Fruit fly (Drosophila melanogaster): ENCODE data around the gene mRRF2.

Gene mRRF2

DNA sequence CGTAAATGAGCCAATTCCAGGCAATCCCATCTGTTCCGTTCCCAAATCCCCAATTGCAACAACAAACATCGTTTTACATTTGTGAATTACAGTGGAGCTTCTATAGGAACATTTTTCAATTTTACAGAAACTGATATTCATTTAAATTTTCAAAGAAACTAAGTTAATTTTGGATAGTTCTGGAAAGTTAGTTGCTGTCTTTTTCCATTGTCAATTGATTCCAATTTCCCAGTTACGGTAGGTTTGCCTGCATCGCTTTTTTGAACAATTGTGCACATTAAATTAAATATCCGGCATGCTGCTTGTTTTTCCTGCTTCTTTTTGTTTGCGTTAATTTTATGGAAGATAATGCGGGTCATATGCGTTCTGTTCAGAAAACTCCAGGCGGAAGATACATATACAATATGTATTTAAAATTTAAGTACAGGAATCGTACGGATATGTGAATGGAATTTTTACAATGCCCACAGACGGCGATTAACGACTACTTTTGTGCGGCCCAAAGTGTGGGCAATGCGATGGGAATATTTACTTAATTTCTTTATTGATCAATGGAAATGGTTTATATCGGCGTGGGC is 14.5 kb downstream of the mRRF2 start (continued):
- TF ChIP-seq Smox (GFP tag; optimal IDR thresholded peaks at IDR 0.05): peak; percentile 87
- no peak for TF ChIP-seq CG4318 (GFP tag; optimal IDR thresholded peaks at IDR 0.05)
- TF ChIP-seq CG7368 (GFP tag; optimal IDR thresholded peaks at IDR 0.05): no peak
- TF ChIP-seq Eip78C (GFP tag): peak; percentile 68
- TF ChIP-seq achi (GFP tag; optimal IDR thresholded peaks at IDR 0.05): peak; percentile 65
- no peak for TF ChIP-seq CG6276 (GFP tag; optimal IDR thresholded peaks at IDR 0.05)
- TF ChIP-seq Ets21C (GFP tag; optimal IDR thresholded peaks at IDR 0.05): peak; percentile 81
- TF ChIP-seq CG31627 (GFP tag; optimal IDR thresholded peaks at IDR 0.05): peak; percentile 95
- TF ChIP-seq fd85E (GFP tag; optimal IDR thresholded peaks at IDR 0.05): no peak
- TF ChIP-seq Eip75B (GFP tag; optimal IDR thresholded peaks at IDR 0.05): peak; percentile 44
- TF ChIP-seq CG11902 (GFP tag; optimal IDR thresholded peaks at IDR 0.05): peak; percentile 8
- TF ChIP-seq CG3032 (tag; optimal IDR thresholded peaks at IDR 0.05): no peak
- TF ChIP-seq vri (GFP tag; optimal IDR thresholded peaks at IDR 0.05): peak; percentile 56
- peak; percentile 29 for TF ChIP-seq CG32006 (GFP tag; optimal IDR thresholded peaks at IDR 0.05)
- no peak for TF ChIP-seq ss (GFP tag; optimal IDR thresholded peaks at IDR 0.05)
- TF ChIP-seq Hr39 (GFP tag; optimal IDR thresholded peaks at IDR 0.05): peak; percentile 94
- TF ChIP-seq net (GFP tag; optimal IDR thresholded peaks at IDR 0.05): peak; percentile 44
- TF ChIP-seq eg (GFP tag; IDR thresholded peaks at IDR 0.05): 0 out of 3 replicates have a peak, but pooled peaks have one; percentile 20
- peak; percentile 17 for TF ChIP-seq Blimp-1 (GFP tag; optimal IDR thresholded peaks at IDR 0.05)
- TF ChIP-seq Sox14 (GFP tag; optimal IDR thresholded peaks at IDR 0.05): peak; percentile 81
- no peak for TF ChIP-seq Lpt (GFP tag; optimal IDR thresholded peaks at IDR 0.05)

DNA sequence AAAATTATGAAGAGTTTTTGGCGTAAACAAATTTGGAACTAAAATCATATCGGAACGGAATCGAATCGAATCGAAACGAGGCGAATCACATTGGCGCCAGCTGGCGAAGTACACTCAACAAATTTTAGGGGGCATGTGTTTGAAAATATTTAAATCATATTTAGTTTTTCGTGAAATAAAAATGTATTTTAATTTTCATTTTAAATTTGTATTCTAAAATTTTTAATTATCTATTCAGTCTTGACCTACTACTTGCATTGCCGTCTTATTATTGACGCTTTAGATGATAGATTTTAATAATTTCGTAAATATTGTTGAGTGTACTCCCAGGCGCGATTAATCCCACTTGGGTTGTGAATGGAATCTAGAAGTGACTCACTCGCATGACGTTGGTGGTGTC is 15.7 kb downstream of the mRRF2 start:
- peak; percentile 58 for TF ChIP-seq svp (GFP tag)
- TF ChIP-seq CG6808 (GFP tag; optimal IDR thresholded peaks at IDR 0.05): no peak
- TF ChIP-seq esn (GFP tag; optimal IDR thresholded peaks at IDR 0.05): peak; percentile 14
- no peak for TF ChIP-seq CG6163 (GFP tag; IDR thresholded peaks at IDR 0.05)
- no peak for TF ChIP-seq cyc (GFP tag; optimal IDR thresholded peaks at IDR 0.05)
- no peak for TF ChIP-seq CG32006 (GFP tag; optimal IDR thresholded peaks at IDR 0.05)
- TF ChIP-seq Hr4 (GFP tag; optimal IDR thresholded peaks at IDR 0.05): no peak
- TF ChIP-seq CG7368 (GFP tag; optimal IDR thresholded peaks at IDR 0.05): no peak

- peak; percentile 80 for TF ChIP-seq fkh (GFP tag; optimal IDR thresholded peaks at IDR 0.05)
- no peak for TF ChIP-seq Sox14 (GFP tag; optimal IDR thresholded peaks at IDR 0.05)
- TF ChIP-seq CG3919 (GFP tag; optimal IDR thresholded peaks at IDR 0.05): no peak
- no peak for TF ChIP-seq CG4318 (GFP tag; optimal IDR thresholded peaks at IDR 0.05)
- peak; percentile 59 for TF ChIP-seq svp (GFP tag)
- no peak for TF ChIP-seq CG1621 (tag; optimal IDR thresholded peaks at IDR 0.05)
- TF ChIP-seq vri (GFP tag; optimal IDR thresholded peaks at IDR 0.05): peak; percentile 14
Measured at dm6 chr3R:22631156-22631555, 17.7 kb downstream of the mRRF2 start.

DNA sequence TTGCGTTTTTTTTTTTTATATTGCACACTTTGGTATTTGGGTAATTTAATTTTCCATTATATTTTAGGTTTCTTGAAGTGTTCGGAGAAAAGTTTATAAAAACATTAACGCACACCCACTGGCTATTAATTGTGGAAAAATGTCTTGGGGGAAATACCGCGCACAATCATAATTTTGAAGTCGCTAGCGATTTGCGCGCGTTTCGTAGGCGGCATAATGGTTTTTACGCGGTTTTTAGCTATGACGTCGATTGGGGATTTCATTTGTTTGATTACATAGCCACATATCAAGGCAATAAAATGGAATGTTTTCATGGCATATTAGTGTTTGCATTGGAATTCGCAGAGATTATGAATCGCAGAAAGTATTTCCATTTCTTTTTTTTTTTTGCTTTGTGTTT is 18.7 kb downstream of the mRRF2 start:
- no peak for TF ChIP-seq CG7368 (GFP tag; optimal IDR thresholded peaks at IDR 0.05)
- no peak for TF ChIP-seq CG16779 (tag; optimal IDR thresholded peaks at IDR 0.05)
- TF ChIP-seq fd85E (GFP tag; optimal IDR thresholded peaks at IDR 0.05): no peak
- TF ChIP-seq CG11762 (GFP tag; optimal IDR thresholded peaks at IDR 0.05; ENCODE audit: insufficient read depth): no peak
- no peak for TF ChIP-seq achi (GFP tag; optimal IDR thresholded peaks at IDR 0.05)
- no peak for TF ChIP-seq Ets96B (tag; optimal IDR thresholded peaks at IDR 0.05)
- TF ChIP-seq CG6854 (GFP tag; optimal IDR thresholded peaks at IDR 0.05): no peak
- no peak for TF ChIP-seq CG6163 (GFP tag; IDR thresholded peaks at IDR 0.05)
- no peak for TF ChIP-seq Sox15 (GFP tag; optimal IDR thresholded peaks at IDR 0.05)
- no peak for TF ChIP-seq Eip78C (GFP tag)
